Fruit fly (Drosophila melanogaster) whole organism, embryonic: ENCODE measurements around the gene CG15725.
A peak's percentile ranks its signal among the peaks of the same experiment; 100 is the strongest.

Source experiments
- Blimp-1 ChIP-seq: fragments of 200-800 bp; sonication (Bioruptor generic); optimal IDR thresholded peaks from 3 replicates; lab custom pipeline; 2018; ENCODE audit warnings: missing biosample characterization, missing genetic modification characterization, mild to moderate bottlenecking, moderate library complexity, missing genetic modification reagents
- BtbVII ChIP-seq: fragments of 200-800 bp; sonication (Bioruptor generic); optimal IDR thresholded peaks from 3 replicates; lab custom pipeline; 2017; ENCODE audit warnings: missing biosample characterization, mild to moderate bottlenecking, missing genetic modification characterization
- Bteb2 ChIP-seq: fragments of 200-800 bp; sonication (Bioruptor generic); optimal IDR thresholded peaks from 2 replicates; lab custom pipeline; 2016; ENCODE audit warnings: missing biosample characterization, missing genetic modification characterization
- CG10147 ChIP-seq: fragments of 200-800 bp; sonication (Bioruptor generic); optimal IDR thresholded peaks from 2 replicates; lab custom pipeline; 2019; ENCODE audit warnings: missing biosample characterization, mild to moderate bottlenecking, missing genetic modification characterization, moderate library complexity
- CG10462 ChIP-seq: fragments of 200-800 bp; sonication (Bioruptor generic); optimal IDR thresholded peaks from 2 replicates; lab custom pipeline; 2016; ENCODE audit warnings: missing biosample characterization, missing genetic modification characterization
- CG12769 ChIP-seq: fragments of 200-800 bp; sonication (Bioruptor generic); optimal IDR thresholded peaks from 2 replicates; lab custom pipeline; 2019; ENCODE audit warnings: missing biosample characterization, mild to moderate bottlenecking, missing genetic modification characterization, moderate library complexity
- CG12942 ChIP-seq: fragments of 200-800 bp; sonication (Bioruptor generic); optimal IDR thresholded peaks from 3 replicates; lab custom pipeline; 2016; ENCODE audit warnings: missing biosample characterization, missing genetic modification characterization
- CG1529 ChIP-seq: fragments of 200-800 bp; sonication (Bioruptor generic); optimal IDR thresholded peaks from 3 replicates; lab custom pipeline; 2018; ENCODE audit warnings: missing biosample characterization, missing genetic modification characterization
- CG16813 ChIP-seq: fragments of 200-800 bp; sonication (Bioruptor generic); IDR thresholded peaks from 3 replicates; pipeline ENCODE4 v1.3.6; 2022; ENCODE audit warnings: missing biosample characterization, missing genetic modification characterization; ENCODE audit not compliant: partially characterized antibody
- CG16815 ChIP-seq: fragments of 200-800 bp; sonication (Bioruptor generic); optimal IDR thresholded peaks from 3 replicates; lab custom pipeline; 2017; ENCODE audit warnings: missing biosample characterization, mild to moderate bottlenecking, missing genetic modification characterization
- CG17385 ChIP-seq: fragments of 200-800 bp; sonication (Bioruptor generic); optimal IDR thresholded peaks from 3 replicates; lab custom pipeline; 2018; ENCODE audit warnings: missing biosample characterization, mild to moderate bottlenecking, missing genetic modification characterization
- CG1792 ChIP-seq: fragments of 200-800 bp; sonication (Bioruptor generic); optimal IDR thresholded peaks from 2 replicates; lab custom pipeline; 2016; ENCODE audit warnings: missing biosample characterization, missing genetic modification characterization
- CG18262 ChIP-seq: fragments of 200-800 bp; optimal IDR thresholded peaks from 3 replicates; lab custom pipeline; 2019; ENCODE audit warnings: missing biosample characterization, mild to moderate bottlenecking, missing genetic modification characterization, moderate library complexity
- CG30020 ChIP-seq: fragments of 200-800 bp; optimal IDR thresholded peaks from 2 replicates; lab custom pipeline; 2019; ENCODE audit warnings: missing biosample characterization, mild to moderate bottlenecking, missing genetic modification characterization, moderate library complexity
- CG32772 ChIP-seq: fragments of 200-800 bp; sonication (Bioruptor generic); IDR thresholded peaks from 2 replicates; pipeline ENCODE4 v1.3.6; 2022; ENCODE audit warnings: missing biosample characterization, missing genetic modification characterization
- CG34422 ChIP-seq: fragments of 200-800 bp; sonication (Bioruptor generic); IDR thresholded peaks from 3 replicates; pipeline ENCODE4 v1.3.6; 2022; ENCODE audit warnings: missing biosample characterization, missing genetic modification characterization
- CG6254 ChIP-seq: fragments of 200-800 bp; sonication (Bioruptor generic); optimal IDR thresholded peaks from 3 replicates; lab custom pipeline; 2017; ENCODE audit warnings: mild to moderate bottlenecking, missing biosample characterization, missing genetic modification reagents, missing genetic modification characterization
- CG8359 ChIP-seq: fragments of 200-800 bp; sonication (Bioruptor generic); optimal IDR thresholded peaks from 2 replicates; lab custom pipeline; 2017; ENCODE audit warnings: missing biosample characterization, mild to moderate bottlenecking, missing genetic modification characterization, borderline replicate concordance
- CG8388 ChIP-seq: fragments of 200-800 bp; sonication (Bioruptor generic); optimal IDR thresholded peaks from 2 replicates; lab custom pipeline; 2019; ENCODE audit warnings: missing biosample characterization, mild to moderate bottlenecking, missing genetic modification characterization, moderate library complexity
- Deaf1 ChIP-seq: fragments of 200-800 bp; optimal IDR thresholded peaks from 3 replicates; lab custom pipeline; 2019; ENCODE audit warnings: missing biosample characterization, mild to moderate bottlenecking, missing genetic modification characterization, moderate library complexity
- Dref ChIP-seq: fragments of 200-800 bp; sonication (Bioruptor generic); IDR thresholded peaks from 2 replicates; pipeline ENCODE4 v1.3.6; 2022; ENCODE audit warnings: missing biosample characterization, missing genetic modification characterization
- E2f2 ChIP-seq: fragments of 200-800 bp; sonication (Bioruptor generic); IDR thresholded peaks from 2 replicates; pipeline ENCODE4 v1.3.6; 2022; ENCODE audit warnings: missing biosample characterization, missing genetic modification characterization
- Hsf ChIP-seq: fragments of 200-800 bp; sonication (Bioruptor generic); optimal IDR thresholded peaks from 3 replicates; lab custom pipeline; 2016; ENCODE audit warnings: missing biosample characterization, missing genetic modification characterization
- Mad ChIP-seq: fragments of 200-800 bp; sonication (Bioruptor generic); optimal IDR thresholded peaks from 2 replicates; lab custom pipeline; 2016; ENCODE audit warnings: missing biosample characterization, missing genetic modification characterization
- Meics ChIP-seq: fragments of 200-800 bp; sonication (Bioruptor generic); optimal IDR thresholded peaks from 2 replicates; lab custom pipeline; 2017; ENCODE audit warnings: missing biosample characterization, mild to moderate bottlenecking, missing genetic modification characterization
- Mes4 ChIP-seq: fragments of 200-800 bp; sonication (Bioruptor generic); optimal IDR thresholded peaks from 2 replicates; lab custom pipeline; 2016; ENCODE audit warnings: missing biosample characterization, missing genetic modification characterization
- NC2α ChIP-seq: fragments of 200-800 bp; sonication (Bioruptor generic); optimal IDR thresholded peaks from 2 replicates; lab custom pipeline; 2016; ENCODE audit warnings: missing biosample characterization, missing genetic modification characterization
- Nf-YB ChIP-seq: fragments of 200-800 bp; sonication (Bioruptor generic); optimal IDR thresholded peaks from 3 replicates; lab custom pipeline; 2019; ENCODE audit warnings: missing biosample characterization, mild to moderate bottlenecking, missing genetic modification characterization, moderate library complexity
- Ravus ChIP-seq: fragments of 200-800 bp; sonication (Bioruptor generic); IDR thresholded peaks from 2 replicates; pipeline ENCODE4 v1.3.6; 2022; ENCODE audit warnings: missing biosample characterization, missing genetic modification characterization
- Rx ChIP-seq: fragments of 200-800 bp; sonication (Bioruptor generic); IDR thresholded peaks from 2 replicates; pipeline ENCODE4 v1.3.6; 2022; ENCODE audit warnings: missing biosample characterization, missing genetic modification characterization
- Spps ChIP-seq: fragments of 200-800 bp; sonication (Bioruptor generic); optimal IDR thresholded peaks from 2 replicates; lab custom pipeline; 2018; ENCODE audit warnings: missing biosample characterization, mild to moderate bottlenecking, missing genetic modification characterization
- Stat92E ChIP-seq, 3 experiments: fragments of >200 bp in 2 of 3; fragments of 200-800 bp in 1 of 3; sonication (Bioruptor generic) in 1 of 3; optimal IDR thresholded peaks; 2 replicates each; lab custom pipeline; 2017 to 2019; ENCODE audit warnings: missing biosample characterization in 3 of 3, missing genetic modification characterization in 3 of 3, mild to moderate bottlenecking in 1 of 3, moderate library complexity in 1 of 3
- Xrp1 ChIP-seq: fragments of 200-800 bp; sonication (Bioruptor generic); IDR thresholded peaks from 2 replicates; pipeline ENCODE4 v1.3.6; 2022; ENCODE audit warnings: missing biosample characterization, missing genetic modification characterization
- abd-A ChIP-seq: fragments of 200-800 bp; sonication (Bioruptor generic); optimal IDR thresholded peaks from 3 replicates; lab custom pipeline; 2019; ENCODE audit warnings: missing biosample characterization, mild to moderate bottlenecking, missing genetic modification characterization, moderate library complexity
- bcd ChIP-seq: fragments of 200-800 bp; sonication (Bioruptor generic); optimal IDR thresholded peaks from 2 replicates; lab custom pipeline; 2017; ENCODE audit warnings: missing biosample characterization, mild to moderate bottlenecking, missing genetic modification characterization
- dmrt11E ChIP-seq: fragments of 200-800 bp; sonication (Bioruptor generic); optimal IDR thresholded peaks from 3 replicates; lab custom pipeline; 2018; ENCODE audit warnings: missing biosample characterization, mild to moderate bottlenecking, missing genetic modification characterization, moderate library complexity
- ems ChIP-seq: fragments of 200-800 bp; sonication (Bioruptor generic); optimal IDR thresholded peaks from 3 replicates; lab custom pipeline; 2016; ENCODE audit warnings: missing biosample characterization, missing genetic modification characterization
- ftz-f1 ChIP-seq: fragments of 200-800 bp; sonication (Bioruptor generic); optimal IDR thresholded peaks from 2 replicates; lab custom pipeline; 2016; ENCODE audit warnings: missing biosample characterization, missing genetic modification characterization
- insv ChIP-seq, 2 experiments: fragments of 200-800 bp; sonication (Bioruptor generic); optimal IDR thresholded peaks; 3 replicates each; lab custom pipeline; 2016 to 2018; ENCODE audit warnings: missing biosample characterization in 2 of 2, missing genetic modification characterization in 2 of 2
- lbe ChIP-seq: fragments of 200-800 bp; sonication (Bioruptor generic); optimal IDR thresholded peaks from 2 replicates; lab custom pipeline; 2016; ENCODE audit warnings: missing biosample characterization, mild to moderate bottlenecking, missing genetic modification characterization
- mam ChIP-seq: fragments of 200-800 bp; sonication (Bioruptor generic); optimal IDR thresholded peaks from 3 replicates; lab custom pipeline; 2016; ENCODE audit warnings: missing biosample characterization, missing genetic modification characterization
- schlank ChIP-seq: fragments of 200-800 bp; sonication (Bioruptor generic); optimal IDR thresholded peaks from 2 replicates; lab custom pipeline; 2018; ENCODE audit warnings: missing biosample characterization, mild to moderate bottlenecking, missing genetic modification characterization
- slp2 ChIP-seq: fragments of 200-800 bp; sonication (Bioruptor generic); optimal IDR thresholded peaks from 2 replicates; lab custom pipeline; 2016; ENCODE audit warnings: missing biosample characterization, missing genetic modification characterization
- tap ChIP-seq: fragments of 200-800 bp; optimal IDR thresholded peaks from 3 replicates; lab custom pipeline; 2019; ENCODE audit warnings: missing biosample characterization, mild to moderate bottlenecking, missing genetic modification characterization, moderate library complexity
- tll ChIP-seq, 2 experiments: fragments of 200-800 bp in 1 of 2; fragments of >200 bp in 1 of 2; sonication (Bioruptor generic) in 1 of 2; optimal IDR thresholded peaks; 2 replicates each; lab custom pipeline; 2017 to 2019; ENCODE audit warnings: missing biosample characterization in 2 of 2, missing genetic modification characterization in 2 of 2, mild to moderate bottlenecking in 1 of 2, moderate library complexity in 1 of 2
- tna ChIP-seq: fragments of 200-800 bp; sonication (Bioruptor generic); IDR thresholded peaks from 2 replicates; pipeline ENCODE4 v1.3.6; 2022; ENCODE audit warnings: missing biosample characterization, missing genetic modification characterization; ENCODE audit not compliant: partially characterized antibody
- tx ChIP-seq: fragments of 200-800 bp; sonication (Bioruptor generic); optimal IDR thresholded peaks from 2 replicates; lab custom pipeline; 2016; ENCODE audit warnings: missing biosample characterization, missing genetic modification characterization
- yki ChIP-seq: fragments of >200 bp; optimal IDR thresholded peaks from 3 replicates; lab custom pipeline; 2018
- z ChIP-seq: fragments of 200-800 bp; sonication (Bioruptor generic); IDR thresholded peaks from 3 replicates; pipeline ENCODE4 v1.3.6; 2022; ENCODE audit warnings: missing biosample characterization, missing genetic modification characterization

The CG15725 gene

dm6 chrX:12755017-12755563 lies 49.4 kb downstream of the CG15725 start (continued):
- peak; percentile 66; the same call in 1 of the 2 replicates for TF ChIP-seq Rx
- no peak for TF ChIP-seq Mes4
- TF ChIP-seq tll (GFP tag; optimal IDR thresholded peaks at IDR 0.05; lab: Kevin White, UChicago), result no peak
- TF ChIP-seq Mad (GFP tag; lab: Kevin White, UChicago), result peak; percentile 5
- peak; percentile 9 for TF ChIP-seq dmrt11E (tag; lab: Kevin White, UChicago)
- no peak for TF ChIP-seq NC2α (GFP tag; lab: Kevin White, UChicago)
- peak; percentile 47; the same call in 1 of the 2 replicates for TF ChIP-seq Ravus
- peak in 1 of 2 experiments; percentile 37 for TF ChIP-seq insv (GFP tag; optimal IDR thresholded peaks at IDR 0.05; lab: Kevin White, UChicago)
- TF ChIP-seq CG16815 (GFP tag; lab: Kevin White, UChicago), result peak; percentile 52
- peak; percentile 38 for TF ChIP-seq Deaf1 (tag; lab: Kevin White, UChicago)
- TF ChIP-seq Nf-YB (GFP tag; lab: Kevin White, UChicago), result peak; percentile 38
- peak; percentile 74 for TF ChIP-seq ems (GFP tag; lab: Kevin White, UChicago)
- TF ChIP-seq abd-A (tag; lab: Kevin White, UChicago), result peak; percentile 50
- no peak for TF ChIP-seq CG8359 (GFP tag; lab: Kevin White, UChicago)
- peak; percentile 68 for TF ChIP-seq CG10147 (GFP tag; lab: Kevin White, UChicago)
- peak; percentile 31; the same call in 1 of the 2 replicates for TF ChIP-seq E2f2
- no peak for TF ChIP-seq Stat92E (GFP tag; optimal IDR thresholded peaks at IDR 0.05; lab: Kevin White, UChicago)
- TF ChIP-seq CG8388, result peak; percentile 9
- TF ChIP-seq yki (lab: Kevin White, UChicago), result no peak
- TF ChIP-seq Dref, result no peak
- peak; percentile 80 for TF ChIP-seq Xrp1 (GFP tag; lab: Robert Waterston, UW)
- TF ChIP-seq BtbVII (GFP tag; lab: Kevin White, UChicago), result peak; percentile 67
- TF ChIP-seq CG10462 (GFP tag; lab: Kevin White, UChicago), result no peak
- peak; percentile 42 for TF ChIP-seq tx (GFP tag; lab: Kevin White, UChicago)
- peak; percentile 26 for TF ChIP-seq CG1529 (GFP tag; lab: Kevin White, UChicago)
- peak; percentile 77 for TF ChIP-seq CG12769 (tag; lab: Kevin White, UChicago)
- peak; percentile 66 for TF ChIP-seq Hsf (GFP tag; lab: Kevin White, UChicago)
- no peak for TF ChIP-seq Spps (tag; lab: Kevin White, UChicago)
- TF ChIP-seq CG34422 (GFP tag; lab: Robert Waterston, UW), result peak; percentile 73; the same call in 2 of the 3 replicates
- peak; percentile 60 for TF ChIP-seq CG18262
- peak; percentile 85 for TF ChIP-seq Meics (GFP tag; lab: Kevin White, UChicago)
- no peak for TF ChIP-seq CG30020 (tag; lab: Kevin White, UChicago)
- TF ChIP-seq CG1792 (GFP tag; lab: Kevin White, UChicago), result no peak
- no peak for TF ChIP-seq tna (GFP tag; lab: Robert Waterston, UW)
- TF ChIP-seq slp2, result peak; percentile 32
- TF ChIP-seq Blimp-1 (GFP tag; lab: Kevin White, UChicago), result peak; percentile 43
- TF ChIP-seq CG16813 (GFP tag; lab: Robert Waterston, UW), result no peak
- TF ChIP-seq mam (GFP tag; lab: Kevin White, UChicago), result peak; percentile 73
- 0 out of 3 replicates have a peak, but pooled peaks have one; percentile 9 for TF ChIP-seq z (GFP tag; lab: Robert Waterston, UW)
- TF ChIP-seq schlank (tag; lab: Kevin White, UChicago), result no peak
- peak; percentile 69; the same call in 1 of the 2 replicates for TF ChIP-seq CG32772 (GFP tag; lab: Robert Waterston, UW)
- TF ChIP-seq ftz-f1 (GFP tag; lab: Kevin White, UChicago), result no peak
- peak; percentile 71 for TF ChIP-seq bcd (GFP tag; lab: Kevin White, UChicago)
- peak; percentile 66 for TF ChIP-seq CG17385 (GFP tag; lab: Kevin White, UChicago)
- peak; percentile 59 for TF ChIP-seq Bteb2 (GFP tag; lab: Kevin White, UChicago)
- TF ChIP-seq lbe, result peak; percentile 85
- no peak for TF ChIP-seq CG6254 (GFP tag; lab: Kevin White, UChicago)
- peak; percentile 52 for TF ChIP-seq tap (tag; lab: Kevin White, UChicago)
- peak; percentile 41 for TF ChIP-seq CG12942 (GFP tag; lab: Kevin White, UChicago)
